Fruit fly (Drosophila melanogaster) whole organism, embryonic: Measurements from ENCODE around the gene CG18265.
A peak's percentile ranks its signal among the peaks of the same experiment; 100 is the strongest.

ENCODE experiments used
- Bgb ChIP-seq: fragments of 200-800 bp; sonication (Bioruptor generic); IDR thresholded peaks from 2 replicates; pipeline ENCODE4 v1.3.6; 2022; ENCODE audit warnings: missing biosample characterization, missing genetic modification characterization; ENCODE audit not compliant: partially characterized antibody
- CG12744 ChIP-seq: fragments of 200-800 bp; sonication (Bioruptor generic); optimal IDR thresholded peaks from 2 replicates; lab custom pipeline; 2016; ENCODE audit warnings: missing biosample characterization, missing genetic modification characterization
- CG14014 ChIP-seq: fragments of 200-800 bp; sonication (Bioruptor generic); IDR thresholded peaks from 2 replicates; pipeline ENCODE4 v1.3.6; 2022; ENCODE audit warnings: missing biosample characterization, missing genetic modification characterization
- CG17829 ChIP-seq: fragments of 200-800 bp; optimal IDR thresholded peaks from 2 replicates; lab custom pipeline; 2019; ENCODE audit warnings: missing biosample characterization, mild to moderate bottlenecking, missing genetic modification characterization, moderate library complexity
- CG18764 ChIP-seq: fragments of 200-800 bp; sonication (Bioruptor generic); optimal IDR thresholded peaks from 3 replicates; lab custom pipeline; 2016; ENCODE audit warnings: missing biosample characterization, missing genetic modification characterization
- CG31365 ChIP-seq: fragments of 200-800 bp; sonication (Bioruptor generic); optimal IDR thresholded peaks from 2 replicates; lab custom pipeline; 2018; ENCODE audit warnings: missing biosample characterization, mild to moderate bottlenecking, missing genetic modification characterization
- CG33557 ChIP-seq: fragments of 200-800 bp; sonication (Bioruptor generic); optimal IDR thresholded peaks from 2 replicates; lab custom pipeline; 2019; ENCODE audit warnings: missing biosample characterization, mild to moderate bottlenecking, missing genetic modification characterization, moderate library complexity
- CG34224 ChIP-seq: fragments of 200-800 bp; sonication (Bioruptor generic); IDR thresholded peaks from 3 replicates; pipeline ENCODE4 v1.3.6; 2022; ENCODE audit warnings: missing biosample characterization, missing genetic modification characterization; ENCODE audit not compliant: partially characterized antibody
- CG3847 ChIP-seq: fragments of 200-800 bp; sonication (Bioruptor generic); IDR thresholded peaks from 2 replicates; pipeline ENCODE4 v1.3.6; 2022; ENCODE audit warnings: missing biosample characterization, missing genetic modification characterization
- CG4404 ChIP-seq: fragments of 200-800 bp; sonication (Bioruptor generic); IDR thresholded peaks from 2 replicates; pipeline ENCODE4 v1.3.6; 2022; ENCODE audit warnings: missing biosample characterization, missing genetic modification characterization
- CG6765 ChIP-seq: fragments of 200-800 bp; sonication (Bioruptor generic); optimal IDR thresholded peaks from 3 replicates; lab custom pipeline; 2017; ENCODE audit warnings: missing biosample characterization, mild to moderate bottlenecking, missing genetic modification characterization
- CG6791 ChIP-seq: fragments of 200-800 bp; sonication (Bioruptor generic); IDR thresholded peaks from 3 replicates; pipeline ENCODE4 v1.3.6; 2022; ENCODE audit warnings: missing biosample characterization, missing genetic modification characterization; ENCODE audit not compliant: partially characterized antibody
- CG7556 ChIP-seq: fragments of 200-800 bp; sonication (Bioruptor generic); optimal IDR thresholded peaks from 2 replicates; lab custom pipeline; 2017; ENCODE audit warnings: missing biosample characterization, mild to moderate bottlenecking, missing genetic modification characterization
- CG7928 ChIP-seq: fragments of 200-800 bp; sonication (Bioruptor generic); optimal IDR thresholded peaks from 2 replicates; lab custom pipeline; 2017; ENCODE audit warnings: missing biosample characterization, mild to moderate bottlenecking, missing genetic modification characterization
- CG8281 ChIP-seq: fragments of 200-800 bp; sonication (Bioruptor generic); optimal IDR thresholded peaks from 2 replicates; lab custom pipeline; 2018; ENCODE audit warnings: missing biosample characterization, mild to moderate bottlenecking, missing genetic modification characterization, moderate library complexity
- CG9215 ChIP-seq: fragments of 200-800 bp; sonication (Bioruptor generic); IDR thresholded peaks from 2 replicates; pipeline ENCODE4 v1.3.6; 2022; ENCODE audit warnings: missing biosample characterization, missing genetic modification characterization
- CkIIα-i1 ChIP-seq: fragments of 200-800 bp; sonication (Bioruptor generic); IDR thresholded peaks from 2 replicates; pipeline ENCODE4 v1.3.6; 2022; ENCODE audit warnings: missing biosample characterization, missing genetic modification characterization
- CrebB ChIP-seq: fragments of 200-800 bp; sonication (Bioruptor generic); optimal IDR thresholded peaks from 3 replicates; lab custom pipeline; 2018; ENCODE audit warnings: missing biosample characterization, mild to moderate bottlenecking, missing genetic modification characterization
- Deaf1 ChIP-seq: fragments of 200-800 bp; optimal IDR thresholded peaks from 3 replicates; lab custom pipeline; 2019; ENCODE audit warnings: missing biosample characterization, mild to moderate bottlenecking, missing genetic modification characterization, moderate library complexity
- Dek ChIP-seq: fragments of 200-800 bp; sonication (Bioruptor generic); optimal IDR thresholded peaks from 3 replicates; lab custom pipeline; 2019; ENCODE audit warnings: missing biosample characterization, mild to moderate bottlenecking, missing genetic modification characterization, moderate library complexity
- Doc2 ChIP-seq: fragments of 200-800 bp; sonication (Bioruptor generic); IDR thresholded peaks from 2 replicates; pipeline ENCODE4 v1.3.6; 2022; ENCODE audit warnings: missing biosample characterization, missing genetic modification characterization
- Dref ChIP-seq: fragments of 200-800 bp; sonication (Bioruptor generic); IDR thresholded peaks from 2 replicates; pipeline ENCODE4 v1.3.6; 2022; ENCODE audit warnings: missing biosample characterization, missing genetic modification characterization
- Eip74EF ChIP-seq, 2 experiments: fragments of 200-800 bp in 1 of 2; fragments of >200 bp in 1 of 2; sonication (Bioruptor generic) in 1 of 2; optimal IDR thresholded peaks; 2 replicates each; lab custom pipeline; 2017 to 2019; ENCODE audit warnings: missing biosample characterization in 2 of 2, missing genetic modification characterization in 2 of 2, mild to moderate bottlenecking in 1 of 2, moderate library complexity in 1 of 2
- Ets65A ChIP-seq: fragments of 200-800 bp; sonication (Bioruptor generic); peaks from one replicate; lab custom pipeline; 2016; ENCODE audit warnings: missing biosample characterization, missing genetic modification characterization
- Hr3 ChIP-seq: fragments of 200-800 bp; sonication (Bioruptor generic); optimal IDR thresholded peaks from 3 replicates; lab custom pipeline; 2016; ENCODE audit warnings: missing biosample characterization, missing genetic modification characterization
- Hr51 ChIP-seq, 2 experiments: fragments of 200-800 bp; sonication (Bioruptor generic); optimal IDR thresholded peaks; 2 replicates in 1 of 2; 3 replicates in 1 of 2; lab custom pipeline; 2016 to 2018; ENCODE audit warnings: missing biosample characterization in 2 of 2, missing genetic modification characterization in 2 of 2, mild to moderate bottlenecking in 1 of 2, moderate library complexity in 1 of 2
- Med ChIP-seq: fragments of 200-800 bp; sonication (Bioruptor generic); peaks from one replicate; lab custom pipeline; 2016; ENCODE audit warnings: missing biosample characterization, missing genetic modification characterization, mild to moderate bottlenecking, inconsistent platforms, moderate library complexity
- Mes4 ChIP-seq: fragments of 200-800 bp; sonication (Bioruptor generic); optimal IDR thresholded peaks from 2 replicates; lab custom pipeline; 2016; ENCODE audit warnings: missing biosample characterization, missing genetic modification characterization
- NFAT ChIP-seq: fragments of 200-800 bp; sonication (Bioruptor generic); IDR thresholded peaks from 2 replicates; pipeline ENCODE4 v1.3.6; 2022; ENCODE audit warnings: missing biosample characterization, missing genetic modification characterization
- NfI ChIP-seq: fragments of 200-800 bp; sonication (Bioruptor generic); optimal IDR thresholded peaks from 3 replicates; lab custom pipeline; 2018; ENCODE audit warnings: missing biosample characterization, mild to moderate bottlenecking, missing genetic modification characterization, moderate library complexity
- Ptx1 ChIP-seq: fragments of 200-800 bp; sonication (Bioruptor generic); IDR thresholded peaks from 2 replicates; pipeline ENCODE4 v1.3.6; 2022; ENCODE audit warnings: missing biosample characterization, missing genetic modification characterization
- Sin3A ChIP-seq: fragments of >200 bp; optimal IDR thresholded peaks from 2 replicates; lab custom pipeline; 2018
- Taf1 ChIP-seq: fragments of 200-800 bp; sonication (Bioruptor generic); IDR thresholded peaks from 2 replicates; pipeline ENCODE4 v1.3.6; 2022; ENCODE audit warnings: missing biosample characterization, missing genetic modification characterization
- al ChIP-seq: fragments of 200-800 bp; sonication (Bioruptor generic); IDR thresholded peaks from 2 replicates; pipeline ENCODE4 v1.3.6; 2022; ENCODE audit warnings: missing biosample characterization, missing genetic modification characterization
- ash1 ChIP-seq: fragments of 200-800 bp; sonication (Bioruptor generic); optimal IDR thresholded peaks from 2 replicates; lab custom pipeline; 2018; ENCODE audit warnings: missing biosample characterization, mild to moderate bottlenecking, missing genetic modification characterization
- caup ChIP-seq: fragments of 200-800 bp; sonication (Bioruptor generic); optimal IDR thresholded peaks from 3 replicates; lab custom pipeline; 2017; ENCODE audit warnings: missing biosample characterization, mild to moderate bottlenecking, missing genetic modification characterization, moderate library complexity; ENCODE audit not compliant: severe bottlenecking
- chn ChIP-seq: fragments of 200-800 bp; sonication (Bioruptor generic); optimal IDR thresholded peaks from 2 replicates; lab custom pipeline; 2016; ENCODE audit warnings: missing biosample characterization, missing genetic modification characterization
- ci ChIP-seq: fragments of 200-800 bp; sonication (Bioruptor generic); IDR thresholded peaks from 3 replicates; pipeline ENCODE4 v1.3.6; 2022; ENCODE audit warnings: missing biosample characterization, missing genetic modification characterization
- dan ChIP-seq: fragments of 200-800 bp; sonication (Bioruptor generic); IDR thresholded peaks from 2 replicates; pipeline ENCODE4 v1.3.6; 2022; ENCODE audit warnings: missing biosample characterization, missing genetic modification characterization
- en ChIP-seq: fragments of 200-800 bp; sonication (Bioruptor generic); optimal IDR thresholded peaks from 2 replicates; lab custom pipeline; 2016; ENCODE audit warnings: missing biosample characterization, missing genetic modification characterization
- her ChIP-seq: fragments of 200-800 bp; sonication (Bioruptor generic); optimal IDR thresholded peaks from 2 replicates; lab custom pipeline; 2016; ENCODE audit warnings: missing biosample characterization, missing genetic modification characterization
- lab ChIP-seq: fragments of 200-800 bp; sonication (Bioruptor generic); optimal IDR thresholded peaks from 3 replicates; lab custom pipeline; 2017; ENCODE audit warnings: missing biosample characterization, missing genetic modification characterization, mild to moderate bottlenecking, moderate library complexity, missing genetic modification reagents
- maf-S ChIP-seq: fragments of 200-800 bp; sonication (Bioruptor generic); optimal IDR thresholded peaks from 2 replicates; lab custom pipeline; 2016; ENCODE audit warnings: missing biosample characterization, missing genetic modification characterization
- pan ChIP-seq, 4 experiments: fragments of >200 bp in 3 of 4; fragments of 200-800 bp in 1 of 4; sonication (Bioruptor generic) in 1 of 4; optimal IDR thresholded peaks in 3 of 4; IDR thresholded peaks in 1 of 4; 2 replicates each; pipeline versions ENCODE4 v1.3.6 to Lab custom; 2017 to 2022; ENCODE audit warnings: missing biosample characterization in 2 of 4, missing genetic modification characterization in 2 of 4, mixed read lengths in 1 of 4
- pho ChIP-seq: fragments of 200-800 bp; sonication (Bioruptor generic); optimal IDR thresholded peaks from 2 replicates; lab custom pipeline; 2016; ENCODE audit warnings: missing biosample characterization, missing genetic modification characterization
- sens ChIP-seq: fragments of 200-800 bp; sonication (Bioruptor generic); peaks from one replicate; lab custom pipeline; 2016; ENCODE audit warnings: missing biosample characterization, missing genetic modification characterization
- sima ChIP-seq: fragments of 200-800 bp; sonication (Bioruptor generic); optimal IDR thresholded peaks from 2 replicates; lab custom pipeline; 2016; ENCODE audit warnings: missing biosample characterization, missing genetic modification characterization
- trem ChIP-seq: fragments of 200-800 bp; optimal IDR thresholded peaks from 3 replicates; lab custom pipeline; 2019; ENCODE audit warnings: missing biosample characterization, mild to moderate bottlenecking, missing genetic modification characterization, moderate library complexity
- vvl ChIP-seq: fragments of 200-800 bp; sonication (Bioruptor generic); IDR thresholded peaks from 2 replicates; pipeline ENCODE4 v1.3.6; 2022; ENCODE audit warnings: missing biosample characterization, missing genetic modification characterization
- zen ChIP-seq: fragments of 200-800 bp; sonication (Bioruptor generic); optimal IDR thresholded peaks from 3 replicates; lab custom pipeline; 2018; ENCODE audit warnings: missing biosample characterization, mild to moderate bottlenecking, missing genetic modification characterization, moderate library complexity

CG18265 gene

dm6 chr3L:17412146-17412545 is 27.1 kb upstream of the CG18265 start:
- TF ChIP-seq CG14014 (GFP tag; lab: Robert Waterston, UW) (no peak), pan (optimal IDR thresholded peaks at IDR 0.05; lab: Kevin White, UChicago) (no peak), pan (GFP tag; optimal IDR thresholded peaks at IDR 0.05 in 1 of 2, IDR thresholded peaks at IDR 0.05 in 1 of 2) (no peak), sens (GFP tag; lab: Kevin White, UChicago) (peak; percentile 54), CG17829 (tag; lab: Kevin White, UChicago) (no peak), Hr3 (GFP tag; lab: Kevin White, UChicago) (no peak), Hr51 (GFP tag; optimal IDR thresholded peaks at IDR 0.05; lab: Kevin White, UChicago) (no peak), Dref (GFP tag; lab: Robert Waterston, UW) (no peak), CG12744 (GFP tag; lab: Kevin White, UChicago) (no peak), pho (GFP tag; lab: Kevin White, UChicago) (no peak), CG9215 (GFP tag; lab: Robert Waterston, UW) (no peak), CG34224 (GFP tag; lab: Robert Waterston, UW) (no peak), Ptx1 (GFP tag; lab: Robert Waterston, UW) (no peak), zen (peak; percentile 53), lab (no peak), sima (GFP tag; lab: Kevin White, UChicago) (no peak), CG8281 (tag; lab: Kevin White, UChicago) (no peak), Ets65A (peak; percentile 39), Med (GFP tag; lab: Kevin White, UChicago) (peak; percentile 54), vvl (GFP tag; lab: Robert Waterston, UW) (0 out of 2 replicates have a peak, but pooled peaks have one; percentile 8), CG7928 (GFP tag; lab: Kevin White, UChicago) (no peak), trem (tag; lab: Kevin White, UChicago) (no peak), Doc2 (GFP tag; lab: Robert Waterston, UW) (no peak), maf-S (no peak), CG4404 (0 out of 2 replicates have a peak, but pooled peaks have one; percentile 7)

- TF ChIP-seq al (GFP tag; lab: Robert Waterston, UW) (no peak), CG7556 (GFP tag; lab: Kevin White, UChicago) (peak; percentile 62), dan (no peak; the same call in 1 of the 2 replicates), CG33557 (GFP tag; lab: Kevin White, UChicago) (peak; percentile 44), Mes4 (peak; percentile 42), CG3847 (GFP tag; lab: Robert Waterston, UW) (no peak), CG31365 (tag; lab: Kevin White, UChicago) (no peak), ci (no peak), Taf1 (no peak), ash1 (GFP tag; lab: Kevin White, UChicago) (no peak), Eip74EF (GFP tag; optimal IDR thresholded peaks at IDR 0.05; lab: Kevin White, UChicago) (no peak), Sin3A (lab: Kevin White, UChicago) (no peak), Bgb (no peak), en (no peak), CkIIα-i1 (no peak), Deaf1 (tag; lab: Kevin White, UChicago) (no peak), chn (peak; percentile 65), NfI (GFP tag; lab: Kevin White, UChicago) (no peak), caup (no peak), her (no peak), CG6791 (GFP tag; lab: Robert Waterston, UW) (no peak), CG18764 (no peak), NFAT (GFP tag; lab: Robert Waterston, UW) (no peak), CG6765 (no peak), CrebB (tag; lab: Kevin White, UChicago) (no peak), Dek (tag; lab: Kevin White, UChicago) (no peak)
These were observed 23.0 kb upstream of the CG18265 start for dm6 chr3L:17415967-17416749.
